Fruit fly (Drosophila melanogaster): Measurements from ENCODE around the gene CG9121.

dm6 chr2L:5093772-5094350 lies 43.0 kb upstream of the CG9121 start, which contains the start of gene CG5828:
- no peak for TF ChIP-seq ham (GFP tag; IDR thresholded peaks at IDR 0.05)
- TF ChIP-seq D19B (GFP tag; optimal IDR thresholded peaks at IDR 0.05), result no peak
- TF ChIP-seq CG6813 (GFP tag; optimal IDR thresholded peaks at IDR 0.05), result no peak
- TF ChIP-seq CG2875 (GFP tag; optimal IDR thresholded peaks at IDR 0.05), result no peak
- TF ChIP-seq gsb (GFP tag; IDR thresholded peaks at IDR 0.05), result no peak

Data from whole organism, embryonic.